Worm (Caenorhabditis elegans) whole organism, L3 larva: ENCODE measurements around the gene F22E5.7.
"Not testable (repeated sequence)": the region's sequence is repeated elsewhere in the genome, so short reads cannot be mapped to it uniquely, and the experiment has no call there.

ENCODE experiments used
- ZK546.5 ChIP-seq: sonication (generic microtip); optimal IDR thresholded peaks from 2 replicates; lab custom pipeline; 2017; ENCODE audit warnings: missing biosample characterization, missing genetic modification characterization
- aly-2 ChIP-seq: fragments of 150-350 bp; optimal IDR thresholded peaks from 2 replicates; lab custom pipeline; 2014; ENCODE audit warnings: missing biosample characterization, missing genetic modification characterization
- lin-39 ChIP-seq: fragments of 150-350 bp; optimal IDR thresholded peaks from 2 replicates; lab custom pipeline; 2018; ENCODE audit warnings: missing biosample characterization, missing genetic modification reagents, missing genetic modification characterization
- mdl-1 ChIP-seq: fragments of 150-350 bp; optimal IDR thresholded peaks from 2 replicates; lab custom pipeline; 2014; ENCODE audit warnings: missing biosample characterization, missing genetic modification characterization
- nhr-11 ChIP-seq: fragments of 150-350 bp; optimal IDR thresholded peaks from 2 replicates; lab custom pipeline; 2014; ENCODE audit warnings: missing biosample characterization, missing genetic modification characterization
- unc-39 ChIP-seq: sonication (generic microtip); optimal IDR thresholded peaks from 4 replicates; lab custom pipeline; 2017; ENCODE audit warnings: missing biosample characterization, missing genetic modification characterization

DNA sequence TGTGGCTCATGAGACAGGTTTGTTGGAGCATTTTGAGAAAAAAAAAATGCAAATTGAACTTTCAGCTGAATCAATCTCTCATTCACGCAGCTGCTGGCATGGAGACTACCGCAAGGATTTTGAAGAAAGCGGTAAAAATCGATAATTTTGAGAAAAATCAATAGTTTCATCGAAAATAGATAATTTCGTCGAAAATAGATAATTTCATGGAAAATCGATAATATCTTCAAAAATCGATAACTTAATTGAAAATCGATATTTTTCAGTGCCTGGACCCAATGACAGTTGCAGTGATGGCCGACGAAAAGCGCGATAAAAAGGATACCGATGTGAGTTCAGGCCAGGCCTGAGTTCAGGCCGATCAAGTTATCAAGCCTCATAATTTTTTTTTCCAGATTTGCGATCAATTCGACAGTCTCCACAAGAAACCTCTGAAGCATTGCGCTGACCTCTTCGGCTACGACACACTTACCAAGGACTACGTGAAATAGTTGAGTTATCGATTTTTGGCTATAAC lies 18.9 kb upstream of the F22E5.7 start, which contains the start of gene D2062.4:
- not testable (repeated sequence) for TF ChIP-seq mdl-1 (tag; lab: Kevin White, UChicago); unc-39; ZK546.5 (tag; lab: Kevin White, UChicago); lin-39 (tag; lab: Kevin White, UChicago); aly-2 (tag; lab: Kevin White, UChicago); nhr-11 (tag; lab: Kevin White, UChicago)
